Worm (Caenorhabditis elegans) whole organism, L3 larva: Measurements from ENCODE around the gene cebp-1.

Experiments used
- R02D3.7 ChIP-seq: fragments of 150-350 bp; optimal IDR thresholded peaks from 2 replicates; lab custom pipeline; 2014; ENCODE audit warnings: missing biosample characterization, missing genetic modification characterization
- ceh-9 ChIP-seq: sonication (generic microtip); optimal IDR thresholded peaks from 2 replicates; lab custom pipeline; 2018; ENCODE audit warnings: missing biosample characterization, missing genetic modification characterization
- nfya-1 ChIP-seq: sonication (generic microtip); optimal IDR thresholded peaks from 2 replicates; lab custom pipeline; 2017; ENCODE audit warnings: missing genetic modification characterization, mild to moderate bottlenecking, missing compliant biosample characterization, antibody characterized with exemption, moderate library complexity; ENCODE audit not compliant: insufficient read depth
- nhr-237 ChIP-seq: fragments of 150-350 bp; optimal IDR thresholded peaks from 2 replicates; lab custom pipeline; 2014; ENCODE audit warnings: missing biosample characterization, missing genetic modification characterization
- nhr-25 ChIP-seq: sonication (generic microtip); optimal IDR thresholded peaks from 2 replicates; lab custom pipeline; 2017; ENCODE audit warnings: missing biosample characterization, missing genetic modification characterization
- nhr-77 ChIP-seq: fragments of 150-350 bp; optimal IDR thresholded peaks from 2 replicates; lab custom pipeline; 2014; ENCODE audit warnings: missing biosample characterization, missing genetic modification characterization
- pha-4 ChIP-seq: fragments of 150-350 bp; optimal IDR thresholded peaks from 2 replicates; lab custom pipeline; 2014; ENCODE audit warnings: missing biosample characterization, missing genetic modification reagents, missing genetic modification characterization
- sea-2 ChIP-seq: fragments of 150-350 bp; sonication (generic microtip); optimal IDR thresholded peaks from 4 replicates; lab custom pipeline; 2014; ENCODE audit warnings: missing biosample characterization, missing genetic modification reagents, missing genetic modification characterization
- snpc-4 ChIP-seq: fragments of 150-350 bp; optimal IDR thresholded peaks from 2 replicates; lab custom pipeline; 2014; ENCODE audit warnings: missing biosample characterization, missing genetic modification characterization
- unc-39 ChIP-seq: sonication (generic microtip); optimal IDR thresholded peaks from 4 replicates; lab custom pipeline; 2017; ENCODE audit warnings: missing biosample characterization, missing genetic modification characterization

ce11 chrX:1488775-1489174, 35.1 kb upstream of the cebp-1 start:
- TF ChIP-seq unc-39 (tag; lab: Kevin White, UChicago), result no peak
- no peak for TF ChIP-seq ceh-9 (tag; lab: Kevin White, UChicago)
- no peak for TF ChIP-seq pha-4
- TF ChIP-seq nfya-1 (tag; lab: Kevin White, UChicago), result no peak
- TF ChIP-seq sea-2 (GFP tag; lab: Kevin White, UChicago), result no peak
- TF ChIP-seq nhr-237, result no peak
- TF ChIP-seq snpc-4, result no peak
- TF ChIP-seq nhr-25 (tag; lab: Kevin White, UChicago), result no peak
- no peak for TF ChIP-seq R02D3.7 (tag; lab: Kevin White, UChicago)
- TF ChIP-seq nhr-77, result no peak
